Fruit fly (Drosophila melanogaster) Kc167 (cell line): Measurements from ENCODE around the gene ScpX.

Experiments
- Myc ChIP-seq: fragments of >200 bp; optimal IDR thresholded peaks from 2 replicates; lab custom pipeline; 2017; ENCODE audit warnings: missing external identifiers
- Sin3A ChIP-seq: fragments of >200 bp; optimal IDR thresholded peaks from 2 replicates; lab custom pipeline; 2018; ENCODE audit warnings: missing external identifiers
- h ChIP-seq: fragments of >200 bp; optimal IDR thresholded peaks from 3 replicates; lab custom pipeline; 2018; ENCODE audit warnings: missing external identifiers
- insv ChIP-seq: fragments of >200 bp; optimal IDR thresholded peaks from 3 replicates; lab custom pipeline; 2018; ENCODE audit warnings: missing external identifiers
- psq ChIP-seq: fragments of >200 bp; optimal IDR thresholded peaks from 2 replicates; lab custom pipeline; 2017; ENCODE audit warnings: missing external identifiers
- ttk ChIP-seq: sonication (Bioruptor generic); optimal IDR thresholded peaks from 2 replicates; lab custom pipeline; 2017; ENCODE audit warnings: missing external identifiers

ScpX gene

DNA sequence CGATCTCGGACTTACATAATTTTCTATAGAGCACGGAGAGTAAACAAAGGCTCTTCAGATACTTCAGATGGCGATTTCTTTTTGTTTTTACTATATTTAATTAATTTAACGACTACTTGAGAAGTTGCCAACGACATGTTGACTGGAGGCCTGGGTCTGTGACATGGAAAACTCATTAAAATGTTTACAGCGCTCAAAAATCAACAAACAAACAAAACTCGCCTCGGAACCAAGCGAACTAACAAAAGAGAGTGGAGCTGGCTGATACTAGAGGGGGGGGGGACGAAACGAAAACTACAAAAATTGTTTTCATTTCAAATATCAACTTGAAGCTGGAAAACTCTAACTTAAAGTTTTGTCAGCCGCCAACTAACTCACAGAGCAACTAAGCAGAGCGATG lies 47.4 kb downstream of the ScpX start:
- TF ChIP-seq ttk (lab: Kevin White, UChicago) (no peak), Myc (lab: Kevin White, UChicago) (no peak), h (lab: Kevin White, UChicago) (no peak), Sin3A (no peak), insv (no peak), psq (no peak)

DNA sequence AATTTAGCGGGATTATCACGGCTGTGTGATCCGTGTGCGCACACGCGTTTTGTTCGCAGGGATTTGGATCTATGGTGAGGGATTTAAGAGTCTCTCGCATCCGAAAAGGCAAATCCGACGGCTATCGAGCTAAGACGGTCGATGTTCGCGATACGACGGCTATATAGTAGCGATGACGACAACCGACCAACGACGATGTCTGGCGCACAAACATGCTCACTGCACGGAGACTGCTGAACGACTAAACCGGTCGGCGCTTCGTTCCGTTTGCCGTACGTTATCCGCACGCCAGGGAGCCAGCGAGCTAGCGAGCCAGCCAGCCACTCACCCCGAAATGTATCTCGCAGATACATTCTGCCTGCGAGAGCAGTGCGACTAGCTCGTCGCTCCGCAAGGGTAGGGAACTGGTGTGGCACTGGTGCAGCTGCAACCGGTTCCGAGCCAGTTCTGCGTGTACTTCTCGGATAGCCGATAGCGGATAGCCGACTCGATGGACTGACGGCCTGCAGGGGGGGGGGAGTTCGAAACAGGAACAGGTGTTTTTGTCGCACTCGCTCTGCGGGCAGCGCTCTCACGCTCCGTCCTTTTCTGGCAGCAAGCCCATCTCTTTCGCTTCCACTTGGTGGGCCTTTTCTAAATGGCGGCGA lies 50.1 kb downstream of the ScpX start, which contains the start of gene tup:
tup (minus strand) TSS at position 248 of the 647 bp plus-strand sequence.
- no peak for TF ChIP-seq insv
- TF ChIP-seq psq, result no peak
- no peak for TF ChIP-seq h (lab: Kevin White, UChicago)
- no peak for TF ChIP-seq Myc (lab: Kevin White, UChicago)
- TF ChIP-seq ttk (lab: Kevin White, UChicago), result no peak
- no peak for TF ChIP-seq Sin3A

DNA sequence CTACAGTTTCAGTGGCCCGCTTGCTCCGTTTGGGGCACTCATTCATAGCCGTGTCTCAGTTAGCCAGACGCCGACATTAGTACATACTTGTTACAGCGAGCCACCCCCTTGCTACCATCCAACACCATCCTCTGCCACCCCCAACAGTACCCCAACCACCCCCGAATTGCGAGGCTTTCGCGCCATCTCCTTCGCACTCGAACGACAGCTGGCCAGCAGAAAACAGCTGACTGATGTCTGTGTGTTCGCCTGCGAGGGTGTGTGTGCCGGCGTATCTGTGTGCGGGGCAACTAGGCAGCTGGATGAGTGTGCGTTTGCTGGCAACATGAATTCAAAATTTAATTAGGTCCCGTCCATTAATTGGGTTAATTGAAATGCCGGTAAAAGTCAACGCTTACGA lies 51.7 kb downstream of the ScpX start:
- TF ChIP-seq Sin3A (no peak), ttk (lab: Kevin White, UChicago) (no peak), insv (no peak), Myc (lab: Kevin White, UChicago) (no peak)
